Fruit fly (Drosophila melanogaster): ENCODE results near the gene CG11504.

The CG11504 gene

dm6 chr3R:30022452-30023028 is 24.8 kb downstream of the CG11504 start, which contains the start of the genes RpS28a and Axn (continued):
- TF ChIP-seq aop (GFP tag; IDR thresholded peaks at IDR 0.05) (no peak), sens (GFP tag) (peak; percentile 77), CG6254 (GFP tag; optimal IDR thresholded peaks at IDR 0.05) (peak; percentile 86), Aef1 (GFP tag; IDR thresholded peaks at IDR 0.05) (peak; percentile 16; the same call in 1 of the 3 replicates), ranshi (GFP tag; IDR thresholded peaks at IDR 0.05) (no peak), CG17802 (tag; optimal IDR thresholded peaks at IDR 0.05) (no peak), Med (GFP tag) (peak; percentile 90), chif (GFP tag; optimal IDR thresholded peaks at IDR 0.05) (peak in 1 of 2 experiments; percentile 31), CG9932 (GFP tag; IDR thresholded peaks at IDR 0.05) (peak; percentile 65), da (GFP tag; optimal IDR thresholded peaks at IDR 0.05) (no peak), HmgD (GFP tag; optimal IDR thresholded peaks at IDR 0.05) (peak; percentile 83), Hmr (GFP tag; optimal IDR thresholded peaks at IDR 0.05) (peak; percentile 45), Rfx (GFP tag; IDR thresholded peaks at IDR 0.05) (peak; percentile 48), Ets65A (GFP tag) (peak; percentile 51), CG3163 (GFP tag; optimal IDR thresholded peaks at IDR 0.05) (no peak), Hr51 (GFP tag; optimal IDR thresholded peaks at IDR 0.05) (no peak), D (optimal IDR thresholded peaks at IDR 0.05) (peak; percentile 81), D (GFP tag; optimal IDR thresholded peaks at IDR 0.05) (no peak), CG12071 (GFP tag; optimal IDR thresholded peaks at IDR 0.05) (no peak), CG4360 (GFP tag; IDR thresholded peaks at IDR 0.05) (no peak), CG9609 (GFP tag; optimal IDR thresholded peaks at IDR 0.05) (peak; percentile 49), CG2202 (tag; optimal IDR thresholded peaks at IDR 0.05) (no peak), CG33213 (GFP tag; optimal IDR thresholded peaks at IDR 0.05) (peak; percentile 78), CG2712 (tag; optimal IDR thresholded peaks at IDR 0.05) (peak; percentile 44), Bgb (GFP tag; IDR thresholded peaks at IDR 0.05; ENCODE audit: partially characterized antibody) (peak; percentile 53), pnt (GFP tag; optimal IDR thresholded peaks at IDR 0.05) (peak; percentile 18), her (GFP tag; optimal IDR thresholded peaks at IDR 0.05) (no peak), CG14050 (GFP tag; IDR thresholded peaks at IDR 0.05) (no peak), nerfin-2 (GFP tag; IDR thresholded peaks at IDR 0.05; ENCODE audit: partially characterized antibody) (0 out of 2 replicates have a peak, but pooled peaks have one; percentile 7), gro (GFP tag; optimal IDR thresholded peaks at IDR 0.05) (peak; percentile 1), sug (tag; optimal IDR thresholded peaks at IDR 0.05) (no peak), stwl (tag; optimal IDR thresholded peaks at IDR 0.05) (no peak), scrt (GFP tag; optimal IDR thresholded peaks at IDR 0.05) (no peak), fd102C (GFP tag; optimal IDR thresholded peaks at IDR 0.05) (no peak), CG9817 (tag; optimal IDR thresholded peaks at IDR 0.05) (peak; percentile 31), CG8290 (GFP tag; optimal IDR thresholded peaks at IDR 0.05) (peak; percentile 18), CG8290 (tag; optimal IDR thresholded peaks at IDR 0.05) (no peak), CG10979 (tag; optimal IDR thresholded peaks at IDR 0.05) (peak; percentile 99), Atf3 (GFP tag; optimal IDR thresholded peaks at IDR 0.05) (peak; percentile 18), twi (tag; optimal IDR thresholded peaks at IDR 0.05) (no peak), wor (GFP tag; IDR thresholded peaks at IDR 0.05) (no peak), kay (GFP tag; optimal IDR thresholded peaks at IDR 0.05) (no peak), CG5245 (GFP tag; optimal IDR thresholded peaks at IDR 0.05) (no peak), Hr78 (GFP tag; optimal IDR thresholded peaks at IDR 0.05) (peak in 1 of 2 experiments; percentile 99), CG3847 (GFP tag; IDR thresholded peaks at IDR 0.05) (peak; percentile 76), CG1832 (GFP tag; optimal IDR thresholded peaks at IDR 0.05) (no peak), row (GFP tag; IDR thresholded peaks at IDR 0.05) (peak; percentile 26; the same call in 2 of the 3 replicates), Myb (GFP tag; optimal IDR thresholded peaks at IDR 0.05) (peak; percentile 57), CG9797 (GFP tag; optimal IDR thresholded peaks at IDR 0.05) (peak; percentile 43), CG14667 (GFP tag; IDR thresholded peaks at IDR 0.05) (no peak), bbx (GFP tag; IDR thresholded peaks at IDR 0.05; ENCODE audit: partially characterized antibody) (peak; percentile 66)
